Worm (Caenorhabditis elegans) whole organism, young adult: ENCODE results near the gene C41A3.2.

ENCODE experiments used
- B0019.2 ChIP-seq: fragments of 200-800 bp; sonication (Bioruptor generic); conservative IDR thresholded peaks from 2 replicates; pipeline ENCODE4 v1.3.6; 2022; ENCODE audit warnings: missing genetic modification reagents, missing genetic modification characterization, missing compliant biosample characterization
- B0261.1 ChIP-seq: sonication (generic microtip); optimal IDR thresholded peaks from 2 replicates; lab custom pipeline; 2016; ENCODE audit warnings: mild to moderate bottlenecking, missing genetic modification characterization, moderate library complexity, missing compliant biosample characterization
- B0336.3 ChIP-seq: fragments of 200-800 bp; sonication (Bioruptor generic); IDR thresholded peaks from 2 replicates; pipeline ENCODE4 v1.3.6; 2022; ENCODE audit warnings: missing genetic modification characterization, missing compliant biosample characterization
- C06A6.2 ChIP-seq: fragments of 200-800 bp; sonication (Bioruptor generic); conservative IDR thresholded peaks from 2 replicates; pipeline ENCODE4 v1.3.6; 2022; ENCODE audit warnings: missing genetic modification characterization, missing compliant biosample characterization
- D2030.7 ChIP-seq: fragments of 200-800 bp; sonication (Bioruptor generic); IDR thresholded peaks from 2 replicates; pipeline ENCODE4 v1.3.6; 2022; ENCODE audit warnings: missing genetic modification reagents, missing genetic modification characterization, missing compliant biosample characterization
- F22D6.2 ChIP-seq: sonication (generic microtip); optimal IDR thresholded peaks from 2 replicates; lab custom pipeline; 2016; ENCODE audit warnings: mild to moderate bottlenecking, missing genetic modification characterization, missing compliant biosample characterization
- F33H1.4 ChIP-seq: fragments of 200-800 bp; sonication (Bioruptor generic); IDR thresholded peaks from 2 replicates; pipeline ENCODE4 v1.3.6; 2022; ENCODE audit warnings: missing genetic modification reagents, missing genetic modification characterization, missing compliant biosample characterization
- F37B4.10 ChIP-seq: fragments of 200-800 bp; sonication (Bioruptor generic); IDR thresholded peaks from 2 replicates; pipeline ENCODE4 v1.3.6; 2022; ENCODE audit warnings: missing genetic modification characterization, missing compliant biosample characterization
- F39B2.1 ChIP-seq: fragments of 200-800 bp; sonication (Bioruptor generic); IDR thresholded peaks from 2 replicates; pipeline ENCODE4 v1.3.6; 2022; ENCODE audit warnings: missing genetic modification reagents, missing genetic modification characterization, missing compliant biosample characterization
- F52B5.7 ChIP-seq: sonication (generic microtip); optimal IDR thresholded peaks from 2 replicates; lab custom pipeline; 2016; ENCODE audit warnings: mild to moderate bottlenecking, missing genetic modification characterization, missing compliant biosample characterization
- F57C9.4 ChIP-seq: sonication (generic microtip); optimal IDR thresholded peaks from 2 replicates; lab custom pipeline; 2017; ENCODE audit warnings: mild to moderate bottlenecking, missing genetic modification characterization, missing compliant biosample characterization
- Y56A3A.18 ChIP-seq: fragments of 200-800 bp; sonication (Bioruptor generic); IDR thresholded peaks from 2 replicates; pipeline ENCODE4 v1.3.6; 2022; ENCODE audit warnings: missing genetic modification reagents, missing genetic modification characterization, missing compliant biosample characterization
- Y67H2A.10 ChIP-seq: fragments of 200-800 bp; sonication (Bioruptor generic); conservative IDR thresholded peaks from 2 replicates; pipeline ENCODE4 v1.3.6; 2022; ENCODE audit warnings: missing genetic modification reagents, missing genetic modification characterization, missing compliant biosample characterization
- ZK185.1 ChIP-seq: sonication (generic microtip); optimal IDR thresholded peaks from 2 replicates; lab custom pipeline; 2016; ENCODE audit warnings: mild to moderate bottlenecking, missing genetic modification characterization, missing compliant biosample characterization; ENCODE audit not compliant: poor library complexity, severe bottlenecking
- ama-1 ChIP-seq, 3 experiments: fragments of 150-350 bp in 1 of 3; sonication (generic microtip) in 2 of 3; optimal IDR thresholded peaks; 2 replicates each; lab custom pipeline; 2014 to 2018; ENCODE audit warnings: missing biosample characterization in 2 of 3, missing genetic modification characterization in 2 of 3, missing genetic modification reagents in 2 of 3
- aptf-3 ChIP-seq: fragments of 200-800 bp; sonication (Bioruptor generic); IDR thresholded peaks from 2 replicates; pipeline ENCODE4 v1.3.6; 2022; ENCODE audit warnings: missing genetic modification characterization, missing compliant biosample characterization
- atf-7 ChIP-seq: sonication (generic microtip); optimal IDR thresholded peaks from 2 replicates; lab custom pipeline; 2017; ENCODE audit warnings: mild to moderate bottlenecking, missing genetic modification characterization, missing compliant biosample characterization
- athp-1 ChIP-seq: sonication (generic microtip); optimal IDR thresholded peaks from 2 replicates; lab custom pipeline; 2017; ENCODE audit warnings: mild to moderate bottlenecking, missing genetic modification characterization, missing compliant biosample characterization
- ccch-3 ChIP-seq: fragments of 200-800 bp; sonication (Bioruptor generic); optimal IDR thresholded peaks from 2 replicates; lab custom pipeline; 2018; ENCODE audit warnings: mild to moderate bottlenecking, missing genetic modification characterization, missing compliant biosample characterization
- cebp-1 ChIP-seq, 2 experiments: fragments of 200-800 bp in 1 of 2; sonication (Bioruptor generic) in 1 of 2; sonication (generic microtip) in 1 of 2; IDR thresholded peaks in 1 of 2; optimal IDR thresholded peaks in 1 of 2; 2 replicates each; pipeline versions ENCODE4 v1.3.6 to Lab custom; 2017 to 2022; ENCODE audit warnings: missing compliant biosample characterization in 2 of 2, missing genetic modification characterization in 2 of 2, mild to moderate bottlenecking in 1 of 2, missing genetic modification reagents in 1 of 2, moderate library complexity in 1 of 2
- cebp-2 ChIP-seq: fragments of 200-800 bp; sonication (Bioruptor generic); IDR thresholded peaks from 2 replicates; pipeline ENCODE4 v1.3.6; 2022; ENCODE audit warnings: missing genetic modification characterization, missing compliant biosample characterization
- ceh-100 ChIP-seq: fragments of 200-800 bp; sonication (Bioruptor generic); IDR thresholded peaks from 2 replicates; pipeline ENCODE4 v1.3.6; 2022; ENCODE audit warnings: missing genetic modification reagents, missing genetic modification characterization, missing compliant biosample characterization
- ceh-27 ChIP-seq: fragments of 200-800 bp; sonication (Bioruptor generic); optimal IDR thresholded peaks from 2 replicates; lab custom pipeline; 2018; ENCODE audit warnings: mild to moderate bottlenecking, missing genetic modification characterization, moderate library complexity, missing compliant biosample characterization
- ceh-40 ChIP-seq: fragments of 200-800 bp; sonication (Bioruptor generic); IDR thresholded peaks from 2 replicates; pipeline ENCODE4 v1.3.6; 2022; ENCODE audit warnings: missing genetic modification characterization, missing compliant biosample characterization
- die-1 ChIP-seq: sonication (generic microtip); optimal IDR thresholded peaks from 2 replicates; lab custom pipeline; 2016; ENCODE audit warnings: missing genotype, mild to moderate bottlenecking, missing genetic modification characterization, missing compliant biosample characterization
- dox-1 ChIP-seq: fragments of 200-800 bp; sonication (Bioruptor generic); IDR thresholded peaks from 2 replicates; pipeline ENCODE4 v1.3.6; 2022; ENCODE audit warnings: missing genetic modification reagents, missing genetic modification characterization, missing compliant biosample characterization
- egl-18 ChIP-seq: fragments of 200-800 bp; sonication (Bioruptor generic); IDR thresholded peaks from 2 replicates; pipeline ENCODE4 v1.3.6; 2022; ENCODE audit warnings: missing genetic modification reagents, missing genetic modification characterization, missing compliant biosample characterization
- egrh-3 ChIP-seq: fragments of 200-800 bp; sonication (Bioruptor generic); IDR thresholded peaks from 2 replicates; pipeline ENCODE4 v1.3.6; 2022; ENCODE audit warnings: missing genetic modification reagents, missing genetic modification characterization, missing compliant biosample characterization
- fkh-3 ChIP-seq: sonication (generic microtip); optimal IDR thresholded peaks from 2 replicates; lab custom pipeline; 2016; ENCODE audit warnings: mild to moderate bottlenecking, missing genetic modification characterization, missing compliant biosample characterization
- hmg-1.2 ChIP-seq: fragments of 200-800 bp; sonication (Bioruptor generic); IDR thresholded peaks from 2 replicates; pipeline ENCODE4 v1.3.6; 2022; ENCODE audit warnings: missing genetic modification reagents, missing genetic modification characterization, missing compliant biosample characterization
- hrde-1 ChIP-seq: sonication (generic microtip); optimal IDR thresholded peaks from 2 replicates; lab custom pipeline; 2016; ENCODE audit warnings: missing genetic modification characterization, mild to moderate bottlenecking, missing compliant biosample characterization, moderate library complexity, missing genotype, missing genetic modification reagents, borderline replicate concordance
- hsf-1 ChIP-seq: fragments of 200-800 bp; sonication (Bioruptor generic); IDR thresholded peaks from 2 replicates; pipeline ENCODE4 v1.3.6; 2022; ENCODE audit warnings: missing genetic modification reagents, missing genetic modification characterization, missing compliant biosample characterization
- lsl-1 ChIP-seq: fragments of 200-800 bp; sonication (Bioruptor generic); optimal IDR thresholded peaks from 2 replicates; lab custom pipeline; 2018; ENCODE audit warnings: mild to moderate bottlenecking, missing genetic modification characterization, moderate library complexity, missing compliant biosample characterization
- madf-8 ChIP-seq: fragments of 200-800 bp; sonication (Bioruptor generic); conservative IDR thresholded peaks from 2 replicates; pipeline ENCODE4 v1.3.6; 2022; ENCODE audit warnings: missing genetic modification reagents, missing genetic modification characterization, missing compliant biosample characterization
- mes-4 ChIP-seq: sonication (generic microtip); optimal IDR thresholded peaks from 2 replicates; lab custom pipeline; 2016; ENCODE audit warnings: missing genotype, missing genetic modification characterization, missing compliant biosample characterization
- nfyb-1 ChIP-seq: fragments of 200-800 bp; sonication (Bioruptor generic); IDR thresholded peaks from 2 replicates; pipeline ENCODE4 v1.3.6; 2022; ENCODE audit warnings: missing genetic modification reagents, missing genetic modification characterization, missing compliant biosample characterization
- nhr-80 ChIP-seq: sonication (generic microtip); optimal IDR thresholded peaks from 2 replicates; lab custom pipeline; 2016; ENCODE audit warnings: missing genetic modification characterization, missing compliant biosample characterization
- rpc-1 ChIP-seq, 2 experiments: fragments of 150-350 bp in 1 of 2; sonication (generic microtip) in 1 of 2; optimal IDR thresholded peaks; 2 replicates each; lab custom pipeline; 2014 to 2018; ENCODE audit warnings: missing biosample characterization in 1 of 2, missing genetic modification characterization in 1 of 2, missing genetic modification reagents in 1 of 2, missing genotype in 1 of 2
- snpc-1.1 ChIP-seq: sonication (generic microtip); optimal IDR thresholded peaks from 2 replicates; lab custom pipeline; 2017; ENCODE audit warnings: missing genetic modification characterization, mild to moderate bottlenecking, missing compliant biosample characterization, antibody characterized with exemption, moderate library complexity, missing genotype, missing genetic modification reagents; ENCODE audit not compliant: insufficient read depth
- snpc-1.3 ChIP-seq: sonication (generic microtip); optimal IDR thresholded peaks from 2 replicates; lab custom pipeline; 2017; ENCODE audit warnings: missing genetic modification characterization, mild to moderate bottlenecking, missing compliant biosample characterization, antibody characterized with exemption, moderate library complexity, missing genotype, missing genetic modification reagents; ENCODE audit not compliant: insufficient read depth
- sptf-2 ChIP-seq: fragments of 200-800 bp; sonication (Bioruptor generic); optimal IDR thresholded peaks from 2 replicates; lab custom pipeline; 2018; ENCODE audit warnings: mild to moderate bottlenecking, missing genetic modification characterization, missing compliant biosample characterization
- tbx-9 ChIP-seq: sonication (generic microtip); optimal IDR thresholded peaks from 2 replicates; lab custom pipeline; 2016; ENCODE audit warnings: borderline replicate concordance, missing genetic modification characterization, inconsistent platforms, missing compliant biosample characterization
- tlf-1 ChIP-seq: fragments of 200-800 bp; sonication (Bioruptor generic); optimal IDR thresholded peaks from 2 replicates; lab custom pipeline; 2018; ENCODE audit warnings: mild to moderate bottlenecking, missing genetic modification characterization, missing compliant biosample characterization
- unc-62 ChIP-seq: fragments of 150-350 bp; optimal IDR thresholded peaks from 2 replicates; lab custom pipeline; 2014; ENCODE audit warnings: missing biosample characterization, missing genetic modification reagents, missing genetic modification characterization
- ztf-22 ChIP-seq: fragments of 200-800 bp; sonication (Bioruptor generic); optimal IDR thresholded peaks from 2 replicates; lab custom pipeline; 2018; ENCODE audit warnings: mild to moderate bottlenecking, missing genetic modification characterization, moderate library complexity, missing compliant biosample characterization
- ztf-26 ChIP-seq: sonication (generic microtip); optimal IDR thresholded peaks from 2 replicates; lab custom pipeline; 2017; ENCODE audit warnings: missing genetic modification characterization, missing compliant biosample characterization
- ztf-28 ChIP-seq: fragments of 200-800 bp; sonication (Bioruptor generic); IDR thresholded peaks from 2 replicates; pipeline ENCODE4 v1.3.6; 2022; ENCODE audit warnings: missing genetic modification reagents, missing genetic modification characterization, missing compliant biosample characterization

C41A3.2 gene

ce11 chrX:5429335-5429734 lies 15.2 kb upstream of the C41A3.2 start (continued):
- TF ChIP-seq snpc-1.3 (no peak), dox-1 (GFP tag; lab: Robert Waterston, UW) (peak; percentile 99), egl-18 (GFP tag; lab: Robert Waterston, UW) (peak; percentile 87; the same call in 1 of the 2 replicates), ceh-40 (peak; percentile 51; the same call in 1 of the 2 replicates), F57C9.4 (tag; lab: Kevin White, UChicago) (peak; percentile 66), fkh-3 (tag; lab: Kevin White, UChicago) (no peak), tbx-9 (tag; lab: Kevin White, UChicago) (no peak), hsf-1 (GFP tag; lab: Robert Waterston, UW) (no peak), D2030.7 (GFP tag; lab: Robert Waterston, UW) (no peak), hrde-1 (no peak), atf-7 (tag; lab: Kevin White, UChicago) (peak; percentile 94), B0019.2 (GFP tag; lab: Robert Waterston, UW) (no peak), B0336.3 (GFP tag; lab: Robert Waterston, UW) (peak; percentile 99), ztf-22 (GFP tag; lab: Kevin White, UChicago) (peak; percentile 72), ztf-28 (GFP tag; lab: Robert Waterston, UW) (no peak), F33H1.4 (no peak), F52B5.7 (tag; lab: Kevin White, UChicago) (peak; percentile 70), lsl-1 (GFP tag; lab: Kevin White, UChicago) (no peak), F37B4.10 (peak; percentile 86; the same call in 1 of the 2 replicates), tlf-1 (GFP tag; lab: Kevin White, UChicago) (peak; percentile 96), F39B2.1 (GFP tag; lab: Robert Waterston, UW) (no peak), F22D6.2 (tag; lab: Kevin White, UChicago) (peak; percentile 94), cebp-2 (GFP tag; lab: Robert Waterston, UW) (peak; percentile 91), Y56A3A.18 (GFP tag; lab: Robert Waterston, UW) (peak; percentile 99), rpc-1 (optimal IDR thresholded peaks at IDR 0.05; lab: Kevin White, UChicago) (peak; percentile 16), rpc-1 (tag; optimal IDR thresholded peaks at IDR 0.05; lab: Kevin White, UChicago) (no peak), athp-1 (tag; lab: Kevin White, UChicago) (no peak), ceh-27 (peak; percentile 99), sptf-2 (GFP tag; lab: Kevin White, UChicago) (no peak), ztf-26 (peak; percentile 99), B0261.1 (tag; lab: Kevin White, UChicago) (peak; percentile 61), madf-8 (GFP tag; lab: Robert Waterston, UW) (no peak), die-1 (peak; percentile 42), nhr-80 (tag; lab: Kevin White, UChicago) (peak; percentile 97), ccch-3 (peak; percentile 70), ZK185.1 (tag; lab: Kevin White, UChicago) (peak; percentile 97), nfyb-1 (GFP tag; lab: Robert Waterston, UW) (peak; percentile 97), unc-62 (peak; percentile 83), ceh-100 (GFP tag; lab: Robert Waterston, UW) (peak; percentile 72), ama-1 (optimal IDR thresholded peaks at IDR 0.05; lab: Kevin White, UChicago) (no peak), ama-1 (GFP tag; optimal IDR thresholded peaks at IDR 0.05; lab: Kevin White, UChicago) (no peak), hmg-1.2 (peak; percentile 86), cebp-1 (GFP tag; IDR thresholded peaks at IDR 0.05; lab: Robert Waterston, UW) (peak; percentile 71), cebp-1 (tag; optimal IDR thresholded peaks at IDR 0.05; lab: Kevin White, UChicago) (peak; percentile 97), egrh-3 (GFP tag; lab: Robert Waterston, UW) (no peak), Y67H2A.10 (GFP tag; lab: Robert Waterston, UW) (no peak), aptf-3 (no peak), C06A6.2 (peak; percentile 96), snpc-1.1 (tag; lab: Kevin White, UChicago) (no peak), mes-4 (tag; lab: Kevin White, UChicago) (no peak)
